Fruit fly (Drosophila melanogaster): ENCODE measurements around the gene CG34301.

DNA sequence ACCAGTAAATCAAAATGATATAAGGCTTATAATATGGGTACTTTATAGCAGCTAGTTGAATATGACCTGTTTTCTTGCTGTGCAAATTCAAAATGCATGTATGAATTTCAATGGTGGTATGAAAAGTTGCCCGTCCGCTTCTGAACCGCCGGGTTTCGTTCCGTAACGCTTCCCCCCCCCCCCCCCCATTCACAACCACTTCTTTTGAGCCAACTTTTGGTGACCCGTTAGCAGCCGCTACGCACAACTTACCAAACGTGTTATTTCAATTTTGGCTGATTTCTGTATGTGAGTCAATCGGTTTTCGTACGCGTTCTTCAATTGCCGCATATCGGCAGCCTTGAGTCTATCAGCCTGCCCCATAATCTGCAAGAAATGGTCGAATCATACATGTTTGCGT lies 20.5 kb downstream of the CG34301 start:
- TF ChIP-seq Dll (optimal IDR thresholded peaks at IDR 0.05) (no peak), psq (optimal IDR thresholded peaks at IDR 0.05) (no peak), pan (optimal IDR thresholded peaks at IDR 0.05) (no peak), CG8478 (optimal IDR thresholded peaks at IDR 0.05) (no peak)
